Worm (Caenorhabditis elegans) whole organism, L1 larva: ENCODE measurements around the gene nspc-19.

ENCODE experiments used
- fos-1 ChIP-seq: fragments of 150-350 bp; optimal IDR thresholded peaks from 2 replicates; lab custom pipeline; 2014; ENCODE audit warnings: missing biosample characterization, missing genetic modification characterization
- tbx-2 ChIP-seq: sonication (generic microtip); optimal IDR thresholded peaks from 2 replicates; lab custom pipeline; 2016; ENCODE audit warnings: missing genetic modification characterization, missing compliant biosample characterization
- unc-98 ChIP-seq: fragments of 200-800 bp; sonication (Bioruptor generic); IDR thresholded peaks from 2 replicates; pipeline ENCODE4 v1.3.6; 2022; ENCODE audit warnings: missing genetic modification characterization, missing compliant biosample characterization

DNA sequence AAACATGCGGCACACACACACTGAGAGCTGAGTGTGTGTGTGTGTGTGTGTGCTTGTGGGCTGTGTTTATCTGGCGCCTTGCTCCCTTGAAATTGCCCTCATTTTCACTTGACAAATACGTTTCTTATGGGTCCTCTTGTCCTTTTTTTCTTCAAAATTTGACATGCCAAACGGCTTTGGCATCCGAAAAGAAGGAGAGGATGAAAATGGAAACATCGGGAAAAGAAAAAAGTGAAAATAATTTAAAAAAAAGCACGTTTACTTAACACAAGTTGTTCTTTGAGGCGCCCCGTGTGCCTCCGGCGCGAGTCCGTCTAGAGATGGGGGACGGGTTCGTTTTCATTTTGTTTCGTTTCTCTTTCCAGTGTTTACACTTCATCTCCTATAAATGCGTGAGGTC is 33.4 kb upstream of the nspc-19 start:
- TF ChIP-seq fos-1, result no peak
- no peak for TF ChIP-seq tbx-2 (tag; lab: Kevin White, UChicago)
- no peak for TF ChIP-seq unc-98 (GFP tag; lab: Robert Waterston, UW)
